Worm (Caenorhabditis elegans): ENCODE data around the gene fbxa-79.
"Not testable (repeated sequence)": the region's sequence is repeated elsewhere in the genome, so short reads cannot be mapped to it uniquely, and the experiment has no call there.

fbxa-79 gene

ce11 chrIII:1258358-1258757 is 49.7 kb downstream of the fbxa-79 start, which contains the start of gene fbxa-78:
fbxa-78 (minus strand) TSS chrIII:1258458.
- not testable (repeated sequence) for TF ChIP-seq F49E8.2 (tag; optimal IDR thresholded peaks at IDR 0.05; ENCODE audit: borderline replicate concordance); hif-1 (tag; optimal IDR thresholded peaks at IDR 0.05); dmd-6 (GFP tag; IDR thresholded peaks at IDR 0.05)

ce11 chrIII:1256519-1256918 is 51.6 kb downstream of the fbxa-79 start, which contains the start of gene fbxa-208:
fbxa-208 (plus strand) TSS chrIII:1256819.
- not testable (repeated sequence) for TF ChIP-seq vab-7 (GFP tag; IDR thresholded peaks at IDR 0.05); spr-1 (tag; optimal IDR thresholded peaks at IDR 0.05); unc-39 (tag; optimal IDR thresholded peaks at IDR 0.05)
